Worm (Caenorhabditis elegans) whole organism, L1 larva: ENCODE results near the gene evl-20.

Experiments used
- C04F5.9 ChIP-seq: sonication (generic microtip); optimal IDR thresholded peaks from 2 replicates; lab custom pipeline; 2016; ENCODE audit warnings: missing genetic modification characterization, missing compliant biosample characterization
- C34B4.2 ChIP-seq: sonication (generic microtip); optimal IDR thresholded peaks from 2 replicates; lab custom pipeline; 2017; ENCODE audit warnings: mild to moderate bottlenecking, missing genetic modification characterization, missing compliant biosample characterization
- aha-1 ChIP-seq: fragments of 150-350 bp; optimal IDR thresholded peaks from 2 replicates; lab custom pipeline; 2014; ENCODE audit warnings: missing biosample characterization, missing genetic modification characterization
- alr-1 ChIP-seq: fragments of 200-800 bp; sonication (Bioruptor generic); optimal IDR thresholded peaks from 2 replicates; lab custom pipeline; 2018; ENCODE audit warnings: borderline replicate concordance, mild to moderate bottlenecking, missing genetic modification characterization, missing compliant biosample characterization
- aly-2 ChIP-seq: fragments of 150-350 bp; optimal IDR thresholded peaks from 2 replicates; lab custom pipeline; 2014; ENCODE audit warnings: missing biosample characterization, missing genetic modification characterization
- blmp-1 ChIP-seq: fragments of 150-350 bp; optimal IDR thresholded peaks from 2 replicates; lab custom pipeline; 2014; ENCODE audit warnings: missing biosample characterization, missing genetic modification characterization
- ceh-8 ChIP-seq: fragments of 200-800 bp; sonication (Bioruptor generic); optimal IDR thresholded peaks from 2 replicates; lab custom pipeline; 2018; ENCODE audit warnings: mild to moderate bottlenecking, missing genetic modification characterization, moderate library complexity, missing compliant biosample characterization
- ceh-82 ChIP-seq, 3 experiments: fragments of 150-350 bp in 1 of 3; sonication (generic microtip) in 2 of 3; optimal IDR thresholded peaks; 2 replicates each; lab custom pipeline; 2014 to 2017; ENCODE audit warnings: missing biosample characterization in 3 of 3, missing genetic modification characterization in 3 of 3
- ceh-88 ChIP-seq: fragments of 200-800 bp; sonication (Bioruptor generic); IDR thresholded peaks from 2 replicates; pipeline ENCODE4 v1.3.6; 2022; ENCODE audit warnings: missing genetic modification characterization, missing compliant biosample characterization
- ceh-90 ChIP-seq: sonication (generic microtip); optimal IDR thresholded peaks from 2 replicates; lab custom pipeline; 2016; ENCODE audit warnings: missing genetic modification characterization, missing compliant biosample characterization
- ces-1 ChIP-seq: fragments of 150-350 bp; optimal IDR thresholded peaks from 2 replicates; lab custom pipeline; 2014; ENCODE audit warnings: missing biosample characterization, missing genetic modification reagents, missing genetic modification characterization
- dpl-1 ChIP-seq, 3 experiments: fragments of 150-350 bp in 2 of 3; sonication (generic microtip) in 1 of 3; optimal IDR thresholded peaks; 2 replicates each; lab custom pipeline; 2014 to 2017; ENCODE audit warnings: missing biosample characterization in 3 of 3, missing genetic modification characterization in 3 of 3, missing genetic modification reagents in 3 of 3
- efl-1 ChIP-seq, 4 experiments: fragments of 150-350 bp; optimal IDR thresholded peaks in 3 of 4; peaks in 1 of 4; 1 replicate in 1 of 4; 2 replicates in 3 of 4; lab custom pipeline; 2014; ENCODE audit warnings: missing biosample characterization in 2 of 4, missing genetic modification characterization in 2 of 4, missing genetic modification reagents in 2 of 4
- efl-3 ChIP-seq: fragments of 200-800 bp; sonication (Bioruptor generic); optimal IDR thresholded peaks from 2 replicates; lab custom pipeline; 2018; ENCODE audit warnings: mild to moderate bottlenecking, missing genetic modification characterization, missing compliant biosample characterization
- egl-13 ChIP-seq: sonication (generic microtip); optimal IDR thresholded peaks from 2 replicates; lab custom pipeline; 2016; ENCODE audit warnings: missing genotype, missing genetic modification reagents, missing genetic modification characterization, missing compliant biosample characterization
- egl-27 ChIP-seq, 2 experiments: fragments of 150-350 bp in 1 of 2; sonication (generic microtip); optimal IDR thresholded peaks; 3 replicates each; lab custom pipeline; 2017 to 2018; ENCODE audit warnings: missing biosample characterization in 2 of 2, missing genetic modification characterization in 2 of 2, missing genetic modification reagents in 2 of 2
- elt-2 ChIP-seq: sonication (generic microtip); optimal IDR thresholded peaks from 2 replicates; lab custom pipeline; 2016; ENCODE audit warnings: missing genetic modification characterization, mild to moderate bottlenecking, inconsistent platforms, missing compliant biosample characterization, missing genetic modification reagents
- fkh-4 ChIP-seq: sonication (generic microtip); optimal IDR thresholded peaks from 2 replicates; lab custom pipeline; 2016; ENCODE audit warnings: missing compliant biosample characterization, missing genetic modification characterization, borderline replicate concordance
- fkh-8 ChIP-seq: sonication (generic microtip); optimal IDR thresholded peaks from 2 replicates; lab custom pipeline; 2016; ENCODE audit warnings: mild to moderate bottlenecking, missing genetic modification characterization, missing compliant biosample characterization
- hlh-17 ChIP-seq: fragments of 200-800 bp; sonication (Bioruptor generic); optimal IDR thresholded peaks from 2 replicates; lab custom pipeline; 2018; ENCODE audit warnings: missing genetic modification characterization, mild to moderate bottlenecking, missing compliant biosample characterization, moderate library complexity, borderline replicate concordance
- hpl-2 ChIP-seq: fragments of 150-350 bp; optimal IDR thresholded peaks from 2 replicates; lab custom pipeline; 2014; ENCODE audit warnings: missing biosample characterization, missing genetic modification reagents, missing genetic modification characterization
- irx-1 ChIP-seq: sonication (generic microtip); optimal IDR thresholded peaks from 2 replicates; lab custom pipeline; 2016; ENCODE audit warnings: missing genetic modification characterization, missing compliant biosample characterization
- isw-1 ChIP-seq: fragments of 200-800 bp; sonication (Bioruptor generic); IDR thresholded peaks from 2 replicates; pipeline ENCODE4 v1.3.6; 2022; ENCODE audit warnings: missing genetic modification characterization, missing compliant biosample characterization
- lin-13 ChIP-seq: fragments of 150-350 bp; optimal IDR thresholded peaks from 2 replicates; lab custom pipeline; 2014; ENCODE audit warnings: missing biosample characterization, missing genetic modification reagents, missing genetic modification characterization
- lin-14 ChIP-seq: fragments of 200-800 bp; sonication (Bioruptor generic); optimal IDR thresholded peaks from 2 replicates; lab custom pipeline; 2018; ENCODE audit warnings: mild to moderate bottlenecking, missing genetic modification characterization, moderate library complexity, missing compliant biosample characterization
- lir-3 ChIP-seq: sonication (generic microtip); optimal IDR thresholded peaks from 2 replicates; lab custom pipeline; 2016; ENCODE audit warnings: mild to moderate bottlenecking, missing genetic modification characterization, moderate library complexity, missing compliant biosample characterization; ENCODE audit not compliant: poor library complexity
- mdl-1 ChIP-seq, 2 experiments: fragments of 150-350 bp; optimal IDR thresholded peaks; 2 replicates each; lab custom pipeline; 2014 to 2017; ENCODE audit warnings: missing biosample characterization in 2 of 2, missing genetic modification characterization in 2 of 2, inconsistent platforms in 1 of 2
- mef-2 ChIP-seq: fragments of 150-350 bp; optimal IDR thresholded peaks from 2 replicates; lab custom pipeline; 2014; ENCODE audit warnings: missing biosample characterization, missing genetic modification characterization
- mep-1 ChIP-seq: fragments of 150-350 bp; optimal IDR thresholded peaks from 2 replicates; lab custom pipeline; 2014; ENCODE audit warnings: missing biosample characterization, missing genetic modification characterization
- nhr-11 ChIP-seq: fragments of 150-350 bp; optimal IDR thresholded peaks from 2 replicates; lab custom pipeline; 2014; ENCODE audit warnings: missing biosample characterization, missing genetic modification characterization
- nhr-19 ChIP-seq: fragments of 200-800 bp; sonication (Bioruptor generic); conservative IDR thresholded peaks from 2 replicates; pipeline ENCODE4 v1.3.6; 2022; ENCODE audit warnings: missing genetic modification characterization, missing compliant biosample characterization
- nhr-20 ChIP-seq: sonication (generic microtip); optimal IDR thresholded peaks from 2 replicates; lab custom pipeline; 2016; ENCODE audit warnings: mild to moderate bottlenecking, missing genetic modification characterization, missing compliant biosample characterization
- nhr-237 ChIP-seq: fragments of 150-350 bp; optimal IDR thresholded peaks from 2 replicates; lab custom pipeline; 2014; ENCODE audit warnings: missing biosample characterization, missing genetic modification characterization
- nhr-47 ChIP-seq: sonication (generic microtip); optimal IDR thresholded peaks from 2 replicates; lab custom pipeline; 2016; ENCODE audit warnings: mild to moderate bottlenecking, missing genetic modification characterization, moderate library complexity, missing compliant biosample characterization
- nhr-71 ChIP-seq: sonication (generic microtip); optimal IDR thresholded peaks from 2 replicates; lab custom pipeline; 2016; ENCODE audit warnings: mild to moderate bottlenecking, missing genetic modification characterization, moderate library complexity, missing compliant biosample characterization
- nhr-84 ChIP-seq: sonication (generic microtip); optimal IDR thresholded peaks from 2 replicates; lab custom pipeline; 2017; ENCODE audit warnings: missing biosample characterization, missing genetic modification characterization
- nhr-85 ChIP-seq: sonication (generic microtip); peaks from one replicate; lab custom pipeline; 2016; ENCODE audit warnings: missing genetic modification characterization, inconsistent platforms, missing compliant biosample characterization
- nhr-90 ChIP-seq: sonication (generic microtip); optimal IDR thresholded peaks from 2 replicates; lab custom pipeline; 2016; ENCODE audit warnings: mild to moderate bottlenecking, missing genetic modification characterization, missing compliant biosample characterization; ENCODE audit not compliant: poor library complexity
- pag-3 ChIP-seq: sonication (generic microtip); optimal IDR thresholded peaks from 2 replicates; lab custom pipeline; 2017; ENCODE audit warnings: missing genetic modification characterization, mild to moderate bottlenecking, missing compliant biosample characterization, antibody characterized with exemption, borderline replicate concordance; ENCODE audit not compliant: insufficient read depth
- pax-3 ChIP-seq: fragments of 200-800 bp; sonication (Bioruptor generic); optimal IDR thresholded peaks from 2 replicates; lab custom pipeline; 2018; ENCODE audit warnings: mild to moderate bottlenecking, missing genetic modification characterization, moderate library complexity, missing compliant biosample characterization
- sox-4 ChIP-seq: sonication (generic microtip); optimal IDR thresholded peaks from 2 replicates; lab custom pipeline; 2016; ENCODE audit warnings: missing genetic modification characterization, missing compliant biosample characterization
- sup-37 ChIP-seq: fragments of 200-800 bp; sonication (Bioruptor generic); optimal IDR thresholded peaks from 2 replicates; lab custom pipeline; 2018; ENCODE audit warnings: mild to moderate bottlenecking, missing genetic modification characterization, missing compliant biosample characterization
- tbx-2 ChIP-seq: sonication (generic microtip); optimal IDR thresholded peaks from 2 replicates; lab custom pipeline; 2016; ENCODE audit warnings: missing genetic modification characterization, missing compliant biosample characterization
- tlp-1 ChIP-seq: fragments of 150-350 bp; optimal IDR thresholded peaks from 2 replicates; lab custom pipeline; 2014; ENCODE audit warnings: missing biosample characterization, missing genetic modification characterization
- unc-130 ChIP-seq: fragments of 150-350 bp; optimal IDR thresholded peaks from 2 replicates; lab custom pipeline; 2017; ENCODE audit warnings: missing biosample characterization, missing genetic modification characterization, inconsistent platforms
- unc-30 ChIP-seq: sonication (generic microtip); optimal IDR thresholded peaks from 2 replicates; lab custom pipeline; 2017; ENCODE audit warnings: missing biosample characterization, missing genetic modification characterization
- unc-86 ChIP-seq: sonication (generic microtip); optimal IDR thresholded peaks from 2 replicates; lab custom pipeline; 2016; ENCODE audit warnings: missing genetic modification characterization, missing compliant biosample characterization
- unc-98 ChIP-seq: fragments of 200-800 bp; sonication (Bioruptor generic); IDR thresholded peaks from 2 replicates; pipeline ENCODE4 v1.3.6; 2022; ENCODE audit warnings: missing genetic modification characterization, missing compliant biosample characterization
- xbp-1 ChIP-seq: sonication (generic microtip); optimal IDR thresholded peaks from 2 replicates; lab custom pipeline; 2016; ENCODE audit warnings: missing genetic modification characterization, missing compliant biosample characterization
- zag-1 ChIP-seq: fragments of 150-350 bp; optimal IDR thresholded peaks from 2 replicates; lab custom pipeline; 2014; ENCODE audit warnings: missing biosample characterization, missing genetic modification characterization
- ztf-11 ChIP-seq, 2 experiments: sonication (generic microtip); optimal IDR thresholded peaks; 2 replicates each; lab custom pipeline; 2016 to 2017; ENCODE audit warnings: missing genetic modification characterization in 2 of 2, missing biosample characterization in 1 of 2, missing compliant biosample characterization in 1 of 2
- ztf-4 ChIP-seq: fragments of 150-350 bp; optimal IDR thresholded peaks from 2 replicates; lab custom pipeline; 2014; ENCODE audit warnings: missing biosample characterization, missing genetic modification characterization

The evl-20 gene

DNA sequence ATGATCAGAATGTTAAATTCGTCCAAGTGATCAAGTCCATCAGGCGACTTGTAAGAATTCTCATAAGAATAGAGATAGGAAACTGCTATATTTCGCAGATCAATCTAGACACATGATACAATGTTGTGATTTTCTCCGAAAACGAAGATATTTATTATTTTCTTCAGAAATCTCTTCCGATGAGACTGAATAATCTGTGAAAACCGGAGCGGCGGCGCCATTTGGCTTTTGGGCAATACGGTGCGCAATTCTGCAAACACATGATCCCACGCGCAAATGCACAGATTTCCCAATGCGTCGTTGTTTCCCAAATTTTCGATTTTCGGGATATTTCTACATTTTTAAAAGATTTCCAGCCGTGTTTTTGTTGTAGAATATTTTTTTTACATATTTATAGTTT is 1.9 kb upstream of the evl-20 start (continued):
- no peak for TF ChIP-seq pag-3
- peak; percentile 35 for TF ChIP-seq unc-130 (tag; lab: Kevin White, UChicago)
- no peak for TF ChIP-seq nhr-11 (tag; lab: Kevin White, UChicago)
- no peak for TF ChIP-seq unc-98 (GFP tag; lab: Robert Waterston, UW)
- TF ChIP-seq dpl-1 (GFP tag; optimal IDR thresholded peaks at IDR 0.05; lab: Kevin White, UChicago), result peak; percentile 34 to 58 (median 51)
- no peak for TF ChIP-seq fkh-4 (tag; lab: Kevin White, UChicago)
- TF ChIP-seq C34B4.2 (tag; lab: Kevin White, UChicago), result no peak
- TF ChIP-seq lir-3, result no peak
- TF ChIP-seq hpl-2 (GFP tag; lab: Kevin White, UChicago), result no peak
- TF ChIP-seq zag-1 (tag; lab: Kevin White, UChicago), result no peak
- TF ChIP-seq fkh-8, result no peak
- TF ChIP-seq sup-37 (GFP tag; lab: Kevin White, UChicago), result no peak
- TF ChIP-seq mep-1, result peak; percentile 65
- peak; percentile 44 for TF ChIP-seq xbp-1 (tag; lab: Kevin White, UChicago)
- no peak for TF ChIP-seq sox-4 (tag; lab: Kevin White, UChicago)
- no peak for TF ChIP-seq pax-3 (tag; lab: Kevin White, UChicago)
- no peak for TF ChIP-seq C04F5.9 (tag; lab: Kevin White, UChicago)
- no peak for TF ChIP-seq aly-2 (tag; lab: Kevin White, UChicago)
- no peak for TF ChIP-seq ztf-4 (tag; lab: Kevin White, UChicago)
- TF ChIP-seq efl-1 (optimal IDR thresholded peaks at IDR 0.05; lab: Kevin White, UChicago), result peak; percentile 50 to 61
- TF ChIP-seq efl-1 (GFP tag; optimal IDR thresholded peaks at IDR 0.05 in 1 of 2; lab: Kevin White, UChicago), result peak; percentile 56 to 88
- no peak for TF ChIP-seq efl-3 (GFP tag; lab: Kevin White, UChicago)
- no peak for TF ChIP-seq ceh-90 (tag; lab: Kevin White, UChicago)
- TF ChIP-seq nhr-237 (tag; lab: Kevin White, UChicago), result no peak
- TF ChIP-seq nhr-71 (tag; lab: Kevin White, UChicago), result peak; percentile 71
- no peak for TF ChIP-seq aha-1 (tag; lab: Kevin White, UChicago)
- no peak for TF ChIP-seq egl-27 (tag; optimal IDR thresholded peaks at IDR 0.05; lab: Kevin White, UChicago)
- TF ChIP-seq hlh-17 (GFP tag; lab: Kevin White, UChicago), result no peak
- TF ChIP-seq tbx-2, result peak; percentile 38
- peak; percentile 48 for TF ChIP-seq lin-14
- peak; percentile 63 for TF ChIP-seq blmp-1 (tag; lab: Kevin White, UChicago)
- TF ChIP-seq nhr-47 (tag; lab: Kevin White, UChicago), result peak; percentile 63
- TF ChIP-seq nhr-90 (tag; lab: Kevin White, UChicago), result peak; percentile 42
- TF ChIP-seq lin-13, result peak; percentile 8
- TF ChIP-seq ztf-11 (tag; optimal IDR thresholded peaks at IDR 0.05; lab: Kevin White, UChicago), result no peak
- no peak for TF ChIP-seq ceh-8 (GFP tag; lab: Kevin White, UChicago)
- no peak for TF ChIP-seq ces-1
- peak; percentile 14 to 56 (median 37) for TF ChIP-seq ceh-82 (tag; optimal IDR thresholded peaks at IDR 0.05; lab: Kevin White, UChicago)
- TF ChIP-seq nhr-85, result peak; percentile 82
- TF ChIP-seq mdl-1 (tag; optimal IDR thresholded peaks at IDR 0.05; lab: Kevin White, UChicago), result peak in 1 of 2 experiments; percentile 33
- TF ChIP-seq nhr-84 (tag; lab: Kevin White, UChicago), result no peak
- peak; percentile 31 for TF ChIP-seq nhr-19 (GFP tag; lab: Robert Waterston, UW)
- TF ChIP-seq elt-2 (tag; lab: Kevin White, UChicago), result no peak
- TF ChIP-seq mef-2, result no peak
- TF ChIP-seq ceh-88 (GFP tag; lab: Robert Waterston, UW), result no peak
- no peak for TF ChIP-seq tlp-1 (tag; lab: Kevin White, UChicago)
- TF ChIP-seq unc-30 (tag; lab: Kevin White, UChicago), result no peak
- TF ChIP-seq nhr-20 (tag; lab: Kevin White, UChicago), result peak; percentile 60
- no peak for TF ChIP-seq unc-86 (tag; lab: Kevin White, UChicago)
- TF ChIP-seq irx-1 (tag; lab: Kevin White, UChicago), result peak; percentile 15
- peak; percentile 8; the same call in 1 of the 2 replicates for TF ChIP-seq isw-1 (GFP tag; lab: Robert Waterston, UW)
- TF ChIP-seq egl-13 (tag; lab: Kevin White, UChicago), result no peak
- no peak for TF ChIP-seq alr-1
